Fruit fly (Drosophila melanogaster): ENCODE data around the gene bark.

Gene bark

DNA sequence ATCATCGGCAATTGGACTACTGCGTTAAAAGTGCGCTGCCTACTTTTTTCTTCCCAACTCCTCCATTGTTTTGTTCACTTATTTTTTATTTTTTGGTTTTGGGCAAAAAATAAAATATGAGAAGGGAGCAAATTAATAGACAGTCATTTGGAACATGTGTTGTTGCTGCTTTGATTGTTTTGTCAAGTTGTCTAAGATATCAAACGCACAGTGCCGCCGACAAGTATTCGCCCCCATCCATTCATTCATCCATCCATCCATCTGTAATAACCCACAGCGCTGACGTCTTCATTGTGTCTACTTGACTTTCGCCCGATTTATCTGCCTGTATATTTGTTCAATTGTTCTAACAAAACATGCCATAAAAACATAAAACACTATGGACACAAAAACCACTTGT is 36.9 kb downstream of the bark start:
- TF ChIP-seq fru (GFP tag; optimal IDR thresholded peaks at IDR 0.05) (no peak), Hr78 (GFP tag; optimal IDR thresholded peaks at IDR 0.05) (no peak), woc (GFP tag; optimal IDR thresholded peaks at IDR 0.05) (no peak), CG9705 (GFP tag; optimal IDR thresholded peaks at IDR 0.05) (no peak), ey (GFP tag; optimal IDR thresholded peaks at IDR 0.05) (no peak), CrebA (GFP tag; optimal IDR thresholded peaks at IDR 0.05; ENCODE audit: borderline replicate concordance) (no peak)

DNA sequence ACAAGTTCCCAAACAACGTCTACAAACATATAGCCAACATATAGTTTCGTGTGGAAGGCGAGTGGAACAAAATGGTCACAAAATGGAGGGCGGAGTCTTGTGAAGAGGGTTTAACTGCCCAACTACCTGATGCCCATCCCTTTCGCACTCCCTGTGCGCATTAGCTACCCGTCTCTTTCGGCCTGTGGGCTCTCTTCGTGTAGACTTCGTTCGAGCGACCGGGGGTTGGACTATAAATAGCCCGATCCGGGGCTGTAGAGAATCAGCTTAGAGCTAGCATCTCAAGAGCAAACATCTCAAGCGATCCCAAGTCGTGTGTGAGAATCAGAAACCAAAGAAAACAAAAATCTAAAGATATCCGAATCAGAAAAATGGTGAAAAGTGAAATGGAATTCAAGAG is 38.4 kb downstream of the bark start, which contains the start of gene slp1:
Gene slp1 (plus strand): TSS at position 263 of the 400 bp plus-strand sequence.
- TF ChIP-seq ey (GFP tag; optimal IDR thresholded peaks at IDR 0.05) (no peak), h (GFP tag; optimal IDR thresholded peaks at IDR 0.05) (no peak), Sp1 (GFP tag; optimal IDR thresholded peaks at IDR 0.05) (no peak), Jra (GFP tag; optimal IDR thresholded peaks at IDR 0.05) (no peak), Rel (GFP tag; optimal IDR thresholded peaks at IDR 0.05) (no peak), Rel (tag; optimal IDR thresholded peaks at IDR 0.05) (no peak), Mio (GFP tag; optimal IDR thresholded peaks at IDR 0.05) (no peak), Dif (GFP tag; optimal IDR thresholded peaks at IDR 0.05; ENCODE audit: partially characterized antibody) (no peak), dl (GFP tag; optimal IDR thresholded peaks at IDR 0.05; ENCODE audit: insufficient read depth in 1 of 2, partially characterized antibody in 2 of 2) (no peak), lola (GFP tag; optimal IDR thresholded peaks at IDR 0.05) (no peak), CG32264 (GFP tag; optimal IDR thresholded peaks at IDR 0.05) (no peak), pan (optimal IDR thresholded peaks at IDR 0.05) (no peak), foxo (GFP tag; optimal IDR thresholded peaks at IDR 0.05) (no peak), Myc (optimal IDR thresholded peaks at IDR 0.05) (no peak), tai (GFP tag; optimal IDR thresholded peaks at IDR 0.05) (no peak), usp (GFP tag; optimal IDR thresholded peaks at IDR 0.05) (no peak), Dfd (GFP tag; optimal IDR thresholded peaks at IDR 0.05) (no peak), HLH106 (tag; optimal IDR thresholded peaks at IDR 0.05) (no peak), CrebA (GFP tag; optimal IDR thresholded peaks at IDR 0.05; ENCODE audit: borderline replicate concordance) (no peak)

DNA sequence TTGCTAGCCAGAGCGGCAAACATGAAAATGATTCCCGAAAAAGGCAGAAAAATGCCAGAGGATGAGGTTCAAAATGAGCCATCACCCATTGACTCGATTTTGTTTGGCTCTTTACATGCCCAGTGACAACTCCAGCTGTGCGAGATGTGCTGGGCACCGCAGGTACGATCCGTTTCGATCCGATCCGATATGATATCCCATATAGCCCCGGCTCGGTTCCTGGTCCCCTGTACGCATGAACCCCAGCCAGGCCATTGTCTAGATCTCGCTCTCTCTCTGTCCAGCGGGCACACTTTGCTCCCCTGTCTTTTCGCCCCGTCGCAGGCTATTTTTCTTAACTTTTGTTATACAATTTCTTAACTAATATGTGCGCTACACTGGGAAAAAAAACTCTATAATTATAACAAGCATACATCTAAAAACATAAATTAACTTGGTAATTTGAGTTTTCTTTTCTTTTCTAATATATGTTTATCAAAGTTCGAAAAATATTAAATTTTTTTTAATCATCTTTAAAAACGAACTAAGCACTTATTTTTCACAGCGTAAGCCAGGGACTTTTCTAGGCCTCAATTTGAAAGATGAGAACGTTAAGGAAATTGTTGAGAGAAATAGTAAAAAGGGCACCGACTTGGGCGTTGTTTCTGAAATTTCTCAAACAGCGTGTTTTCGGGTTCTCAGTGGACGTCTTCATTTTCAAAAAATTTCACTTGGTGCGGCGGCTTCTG is 40.6 kb downstream of the bark start:
- no peak for TF ChIP-seq GATAd (GFP tag; optimal IDR thresholded peaks at IDR 0.05)
- TF ChIP-seq sv (GFP tag; optimal IDR thresholded peaks at IDR 0.05) = peak; percentile 50

DNA sequence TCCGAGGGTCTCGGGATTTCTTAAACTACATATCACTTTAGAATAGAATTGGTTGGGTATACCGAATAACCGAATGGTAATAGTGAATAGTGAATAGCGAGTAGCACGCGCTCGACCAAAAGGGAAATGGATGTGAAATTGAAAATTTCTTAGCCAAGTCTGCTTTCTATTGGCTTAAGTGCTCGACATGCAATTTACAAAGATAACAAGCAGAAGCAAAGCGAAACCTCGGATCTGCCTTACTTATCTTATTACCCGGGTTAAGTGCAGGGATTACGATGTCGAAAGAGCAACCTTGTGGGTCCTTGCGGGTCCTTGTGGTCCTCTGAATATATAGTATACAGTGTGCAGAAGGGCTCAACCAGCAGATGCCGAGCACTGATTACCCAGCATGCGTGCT is 42.3 kb downstream of the bark start:
- TF ChIP-seq usp (GFP tag; optimal IDR thresholded peaks at IDR 0.05) (no peak), Dif (GFP tag; optimal IDR thresholded peaks at IDR 0.05; ENCODE audit: partially characterized antibody) (no peak), pan (optimal IDR thresholded peaks at IDR 0.05) (no peak), CG32264 (GFP tag; optimal IDR thresholded peaks at IDR 0.05) (no peak), fru (GFP tag; optimal IDR thresholded peaks at IDR 0.05) (no peak), Sp1 (GFP tag; optimal IDR thresholded peaks at IDR 0.05) (no peak), foxo (GFP tag; optimal IDR thresholded peaks at IDR 0.05) (no peak), Abd-B (GFP tag; optimal IDR thresholded peaks at IDR 0.05) (no peak), dl (GFP tag; optimal IDR thresholded peaks at IDR 0.05; ENCODE audit: insufficient read depth in 1 of 2, partially characterized antibody in 2 of 2) (no peak), rgr (GFP tag; optimal IDR thresholded peaks at IDR 0.05) (no peak), dmrt93B (GFP tag; optimal IDR thresholded peaks at IDR 0.05) (no peak), tai (GFP tag; optimal IDR thresholded peaks at IDR 0.05) (no peak), HLH106 (tag; optimal IDR thresholded peaks at IDR 0.05) (no peak), Dfd (GFP tag; optimal IDR thresholded peaks at IDR 0.05) (no peak), Myc (optimal IDR thresholded peaks at IDR 0.05) (no peak), Rel (GFP tag; optimal IDR thresholded peaks at IDR 0.05) (no peak), Rel (tag; optimal IDR thresholded peaks at IDR 0.05) (no peak), CrebA (GFP tag; optimal IDR thresholded peaks at IDR 0.05; ENCODE audit: borderline replicate concordance) (no peak)

DNA sequence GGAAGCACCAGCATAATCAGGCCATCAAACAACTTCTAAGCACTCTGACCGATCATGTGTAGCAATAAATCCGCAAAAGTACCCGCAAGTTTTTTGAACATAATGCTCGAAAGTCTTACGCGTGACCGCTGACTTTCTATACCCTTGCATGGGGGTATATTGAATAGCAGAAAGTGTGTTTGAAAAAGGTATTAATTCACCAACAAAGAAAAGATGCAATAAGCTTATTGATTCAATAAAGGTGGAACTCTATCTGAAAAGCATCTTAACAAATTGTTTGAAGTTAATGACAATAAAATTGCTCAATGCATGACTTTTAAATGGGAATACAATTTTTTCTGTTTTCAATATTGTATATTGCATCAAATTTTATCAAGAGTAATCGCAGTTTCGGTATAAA is 44.7 kb downstream of the bark start:
- no peak for TF ChIP-seq Mio (GFP tag; optimal IDR thresholded peaks at IDR 0.05)
- no peak for TF ChIP-seq Dfd (GFP tag; optimal IDR thresholded peaks at IDR 0.05)
- no peak for TF ChIP-seq jim (GFP tag; optimal IDR thresholded peaks at IDR 0.05)
- no peak for TF ChIP-seq Sp1 (GFP tag; optimal IDR thresholded peaks at IDR 0.05)
- no peak for TF ChIP-seq CG9705 (GFP tag; optimal IDR thresholded peaks at IDR 0.05)
- no peak for TF ChIP-seq sage (GFP tag; optimal IDR thresholded peaks at IDR 0.05)
- no peak for TF ChIP-seq Abd-B (GFP tag; optimal IDR thresholded peaks at IDR 0.05)
- TF ChIP-seq rgr (GFP tag; optimal IDR thresholded peaks at IDR 0.05) = no peak

Data from whole organism, wandering third instar larva.